Worm (Caenorhabditis elegans) whole organism, L3 larva: ENCODE measurements around the gene msp-65.
"Not testable (repeated sequence)": the region's sequence is repeated elsewhere in the genome, so short reads cannot be mapped to it uniquely, and the experiment has no call there.

Experiments used
- ZK546.5 ChIP-seq: sonication (generic microtip); optimal IDR thresholded peaks from 2 replicates; lab custom pipeline; 2017; ENCODE audit warnings: missing biosample characterization, missing genetic modification characterization
- aly-2 ChIP-seq: fragments of 150-350 bp; optimal IDR thresholded peaks from 2 replicates; lab custom pipeline; 2014; ENCODE audit warnings: missing biosample characterization, missing genetic modification characterization
- ceh-28 ChIP-seq: fragments of 150-350 bp; optimal IDR thresholded peaks from 2 replicates; lab custom pipeline; 2014; ENCODE audit warnings: missing biosample characterization, missing genetic modification reagents, missing genetic modification characterization
- ceh-9 ChIP-seq: sonication (generic microtip); optimal IDR thresholded peaks from 2 replicates; lab custom pipeline; 2018; ENCODE audit warnings: missing biosample characterization, missing genetic modification characterization
- egl-27 ChIP-seq: sonication (generic microtip); optimal IDR thresholded peaks from 4 replicates; lab custom pipeline; 2017; ENCODE audit warnings: missing biosample characterization, missing genetic modification reagents, missing genetic modification characterization
- egl-5 ChIP-seq: fragments of 150-350 bp; optimal IDR thresholded peaks from 2 replicates; lab custom pipeline; 2017; ENCODE audit warnings: missing biosample characterization, missing genetic modification reagents, missing genetic modification characterization, inconsistent platforms
- elt-1 ChIP-seq: fragments of 150-350 bp; optimal IDR thresholded peaks from 2 replicates; lab custom pipeline; 2014; ENCODE audit warnings: missing biosample characterization, missing genetic modification characterization
- elt-2 ChIP-seq: sonication (generic microtip); optimal IDR thresholded peaks from 2 replicates; lab custom pipeline; 2016; ENCODE audit warnings: missing genetic modification reagents, mild to moderate bottlenecking, missing genetic modification characterization, missing compliant biosample characterization
- eor-1 ChIP-seq, 2 experiments: fragments of 150-350 bp; optimal IDR thresholded peaks; 2 replicates each; lab custom pipeline; 2014 to 2018; ENCODE audit warnings: missing biosample characterization in 2 of 2, missing genetic modification characterization in 2 of 2
- fkh-10 ChIP-seq: sonication (generic microtip); optimal IDR thresholded peaks from 2 replicates; lab custom pipeline; 2017; ENCODE audit warnings: missing biosample characterization, missing genetic modification reagents, missing genetic modification characterization
- fos-1 ChIP-seq: fragments of 150-350 bp; optimal IDR thresholded peaks from 2 replicates; lab custom pipeline; 2014; ENCODE audit warnings: missing biosample characterization, missing genetic modification characterization
- jun-1 ChIP-seq: fragments of 150-350 bp; optimal IDR thresholded peaks from 2 replicates; lab custom pipeline; 2014; ENCODE audit warnings: missing biosample characterization, missing genetic modification reagents, missing genetic modification characterization
- lin-15B ChIP-seq: fragments of 150-350 bp; optimal IDR thresholded peaks from 2 replicates; lab custom pipeline; 2014; ENCODE audit warnings: missing biosample characterization, missing genetic modification characterization
- lin-39 ChIP-seq: fragments of 150-350 bp; optimal IDR thresholded peaks from 2 replicates; lab custom pipeline; 2018; ENCODE audit warnings: missing biosample characterization, missing genetic modification reagents, missing genetic modification characterization
- lsy-12 ChIP-seq: sonication (generic microtip); optimal IDR thresholded peaks from 2 replicates; lab custom pipeline; 2016; ENCODE audit warnings: mild to moderate bottlenecking, missing genetic modification characterization, missing compliant biosample characterization
- mdl-1 ChIP-seq: fragments of 150-350 bp; optimal IDR thresholded peaks from 2 replicates; lab custom pipeline; 2014; ENCODE audit warnings: missing biosample characterization, missing genetic modification characterization
- mml-1 ChIP-seq: fragments of 150-350 bp; sonication (generic microtip); optimal IDR thresholded peaks from 3 replicates; lab custom pipeline; 2014; ENCODE audit warnings: missing biosample characterization, missing genetic modification characterization
- nhr-11 ChIP-seq: fragments of 150-350 bp; optimal IDR thresholded peaks from 2 replicates; lab custom pipeline; 2014; ENCODE audit warnings: missing biosample characterization, missing genetic modification characterization
- nhr-23 ChIP-seq: fragments of 150-350 bp; optimal IDR thresholded peaks from 2 replicates; lab custom pipeline; 2014; ENCODE audit warnings: missing biosample characterization, missing genetic modification reagents, missing genetic modification characterization
- nhr-237 ChIP-seq: fragments of 150-350 bp; optimal IDR thresholded peaks from 2 replicates; lab custom pipeline; 2014; ENCODE audit warnings: missing biosample characterization, missing genetic modification characterization
- nhr-28 ChIP-seq: fragments of 150-350 bp; optimal IDR thresholded peaks from 2 replicates; lab custom pipeline; 2014; ENCODE audit warnings: missing biosample characterization, missing genetic modification characterization
- nhr-43 ChIP-seq: sonication (generic microtip); optimal IDR thresholded peaks from 2 replicates; lab custom pipeline; 2016; ENCODE audit warnings: mild to moderate bottlenecking, missing genetic modification characterization, missing compliant biosample characterization; ENCODE audit not compliant: poor library complexity, severe bottlenecking
- nhr-67 ChIP-seq: fragments of 150-350 bp; optimal IDR thresholded peaks from 2 replicates; lab custom pipeline; 2014; ENCODE audit warnings: missing biosample characterization, missing genetic modification characterization
- pha-4 ChIP-seq: fragments of 150-350 bp; optimal IDR thresholded peaks from 2 replicates; lab custom pipeline; 2014; ENCODE audit warnings: missing biosample characterization, missing genetic modification reagents, missing genetic modification characterization
- sea-2 ChIP-seq: fragments of 150-350 bp; sonication (generic microtip); optimal IDR thresholded peaks from 4 replicates; lab custom pipeline; 2014; ENCODE audit warnings: missing biosample characterization, missing genetic modification reagents, missing genetic modification characterization
- skn-1 ChIP-seq: fragments of 150-350 bp; optimal IDR thresholded peaks from 2 replicates; lab custom pipeline; 2014; ENCODE audit warnings: missing biosample characterization, missing genetic modification characterization
- snpc-4 ChIP-seq: fragments of 150-350 bp; optimal IDR thresholded peaks from 2 replicates; lab custom pipeline; 2014; ENCODE audit warnings: missing biosample characterization, missing genetic modification characterization
- tbx-2 ChIP-seq: sonication (generic microtip); optimal IDR thresholded peaks from 2 replicates; lab custom pipeline; 2016; ENCODE audit warnings: mild to moderate bottlenecking, missing genetic modification characterization, missing compliant biosample characterization
- unc-39 ChIP-seq: sonication (generic microtip); optimal IDR thresholded peaks from 4 replicates; lab custom pipeline; 2017; ENCODE audit warnings: missing biosample characterization, missing genetic modification characterization
- unc-62 ChIP-seq: fragments of 150-350 bp; sonication (generic microtip); optimal IDR thresholded peaks from 4 replicates; lab custom pipeline; 2014; ENCODE audit warnings: missing biosample characterization, missing genetic modification reagents, missing genetic modification characterization
- zag-1 ChIP-seq: fragments of 150-350 bp; optimal IDR thresholded peaks from 2 replicates; lab custom pipeline; 2014; ENCODE audit warnings: missing biosample characterization, missing genetic modification characterization
- ztf-11 ChIP-seq: fragments of 150-350 bp; optimal IDR thresholded peaks from 2 replicates; lab custom pipeline; 2014; ENCODE audit warnings: missing biosample characterization, missing genetic modification characterization
- ztf-4 ChIP-seq: fragments of 150-350 bp; optimal IDR thresholded peaks from 2 replicates; lab custom pipeline; 2014; ENCODE audit warnings: missing biosample characterization, missing genetic modification characterization

msp-65 gene

ce11 chrIV:5316223-5316622 lies at the start of gene msp-65:
msp-65 (plus strand) TSS chrIV:5316523.
- not testable (repeated sequence) for TF ChIP-seq eor-1 (tag; optimal IDR thresholded peaks at IDR 0.05; lab: Kevin White, UChicago); nhr-11 (tag; lab: Kevin White, UChicago); ztf-11

ce11 chrIV:5268803-5269202 lies 47.5 kb upstream of the msp-65 start, which contains the start of gene F36H12.4:
F36H12.4 (plus strand) TSS chrIV:5269103.
- TF ChIP-seq ceh-28 (tag; lab: Kevin White, UChicago), result no peak
- no peak for TF ChIP-seq jun-1
- no peak for TF ChIP-seq skn-1 (tag; lab: Kevin White, UChicago)
- no peak for TF ChIP-seq nhr-237 (tag; lab: Kevin White, UChicago)
- TF ChIP-seq tbx-2 (tag; lab: Kevin White, UChicago), result no peak
- no peak for TF ChIP-seq zag-1 (tag; lab: Kevin White, UChicago)
- TF ChIP-seq fkh-10, result no peak
- no peak for TF ChIP-seq unc-39 (tag; lab: Kevin White, UChicago)
- TF ChIP-seq ZK546.5 (tag; lab: Kevin White, UChicago), result no peak
- no peak for TF ChIP-seq fos-1 (tag; lab: Kevin White, UChicago)
- TF ChIP-seq mdl-1, result no peak
- TF ChIP-seq lin-15B (tag; lab: Kevin White, UChicago), result no peak
- no peak for TF ChIP-seq sea-2 (GFP tag; lab: Kevin White, UChicago)
- TF ChIP-seq aly-2 (tag; lab: Kevin White, UChicago), result no peak
- TF ChIP-seq unc-62 (GFP tag; lab: Kevin White, UChicago), result no peak
- TF ChIP-seq nhr-43 (tag; lab: Kevin White, UChicago), result no peak
- no peak for TF ChIP-seq nhr-67 (tag; lab: Kevin White, UChicago)
- no peak for TF ChIP-seq ceh-9
- TF ChIP-seq egl-5 (tag; lab: Kevin White, UChicago), result no peak
- no peak for TF ChIP-seq nhr-23
- TF ChIP-seq, all 47 proteins: peak for 0

- TF ChIP-seq elt-1 (tag; lab: Kevin White, UChicago) (no peak), lsy-12 (tag; lab: Kevin White, UChicago) (no peak), jun-1 (no peak), nhr-28 (tag; lab: Kevin White, UChicago) (no peak), ztf-4 (no peak), snpc-4 (tag; lab: Kevin White, UChicago) (no peak), pha-4 (tag; lab: Kevin White, UChicago) (no peak), egl-27 (tag; lab: Kevin White, UChicago) (no peak), elt-2 (no peak), unc-62 (GFP tag; lab: Kevin White, UChicago) (no peak), nhr-43 (tag; lab: Kevin White, UChicago) (no peak)
Observed at ce11 chrIV:5272518-5272917, 43.8 kb upstream of the msp-65 start, which contains the start of gene F36H12.3. F36H12.3 (plus strand) TSS chrIV:5272818.

ce11 chrIV:5273385-5273784 lies 42.9 kb upstream of the msp-65 start:
- no peak for TF ChIP-seq lin-39 (tag; lab: Kevin White, UChicago)
- TF ChIP-seq, all 47 proteins: peak for 0

- TF ChIP-seq jun-1 (no peak), nhr-43 (tag; lab: Kevin White, UChicago) (no peak), nhr-237 (tag; lab: Kevin White, UChicago) (no peak), zag-1 (tag; lab: Kevin White, UChicago) (no peak), nhr-11 (tag; lab: Kevin White, UChicago) (no peak), nhr-67 (tag; lab: Kevin White, UChicago) (no peak), fkh-10 (no peak), nhr-23 (no peak), mml-1 (tag; lab: Kevin White, UChicago) (no peak)
Observed at ce11 chrIV:5274123-5274581, 42.2 kb upstream of the msp-65 start, which contains the start of gene slfl-4. slfl-4 (plus strand) TSS chrIV:5274531.
